Worm (Caenorhabditis elegans): ENCODE measurements around the gene T21D12.12.

DNA sequence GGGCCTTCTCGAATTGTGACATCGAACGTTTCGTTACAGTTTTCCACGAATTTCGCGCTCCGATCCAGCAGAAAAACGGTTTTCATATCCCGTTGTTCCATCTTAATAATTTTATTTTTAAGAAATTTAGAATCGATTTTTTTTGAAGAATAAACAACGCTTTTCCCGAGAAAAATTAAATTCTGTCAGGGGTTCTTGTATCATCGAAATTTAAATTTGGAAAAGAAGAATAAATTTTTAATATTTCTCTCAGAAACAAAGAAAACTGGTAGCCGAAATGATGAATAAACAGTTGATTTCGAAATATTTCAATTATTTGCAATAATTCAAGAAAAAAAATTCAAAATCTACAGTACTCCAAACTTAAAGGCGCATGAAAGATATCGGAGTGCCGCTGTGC is 28.9 kb upstream of the T21D12.12 start, which contains the start of gene ints-13:
- no peak for TF ChIP-seq hmg-20 (GFP tag; IDR thresholded peaks at IDR 0.05)
- TF ChIP-seq ztf-6 (GFP tag; IDR thresholded peaks at IDR 0.05), result no peak
- TF ChIP-seq bed-2 (GFP tag; IDR thresholded peaks at IDR 0.05), result no peak
